Fruit fly (Drosophila melanogaster) whole organism, wandering third instar larva: Measurements from ENCODE around the gene Snm1.

Experiments used
- Abd-B ChIP-seq: fragments of >200 bp; optimal IDR thresholded peaks from 2 replicates; lab custom pipeline; 2017; ENCODE audit warnings: missing biosample characterization, missing genetic modification characterization
- CG32264 ChIP-seq: fragments of 200-800 bp; sonication (Bioruptor generic); optimal IDR thresholded peaks from 2 replicates; lab custom pipeline; 2016; ENCODE audit warnings: missing biosample characterization, missing genetic modification characterization
- CG9705 ChIP-seq: fragments of 200-800 bp; sonication (Bioruptor generic); optimal IDR thresholded peaks from 2 replicates; lab custom pipeline; 2018; ENCODE audit warnings: missing biosample characterization, mild to moderate bottlenecking, missing genetic modification characterization
- Dif ChIP-seq: fragments of 200-275, 200-300 bp; sonication (Bioruptor generic); optimal IDR thresholded peaks from 2 replicates; lab custom pipeline; 2018; ENCODE audit warnings: missing biosample characterization, missing genetic modification characterization; ENCODE audit not compliant: partially characterized antibody
- HLH106 ChIP-seq: fragments of 200-800 bp; optimal IDR thresholded peaks from 3 replicates; lab custom pipeline; 2019; ENCODE audit warnings: missing biosample characterization, mild to moderate bottlenecking, missing genetic modification characterization, moderate library complexity
- Hr78 ChIP-seq: fragments of >200 bp; optimal IDR thresholded peaks from 2 replicates; lab custom pipeline; 2017; ENCODE audit warnings: missing biosample characterization, missing genetic modification characterization
- Hr83 ChIP-seq: fragments of 200-300 bp; sonication (Bioruptor generic); optimal IDR thresholded peaks from 2 replicates; lab custom pipeline; 2016; ENCODE audit warnings: missing biosample characterization, mild to moderate bottlenecking, missing genetic modification characterization, moderate library complexity; ENCODE audit not compliant: poor library complexity, severe bottlenecking
- Mio ChIP-seq: sonication (Bioruptor generic); optimal IDR thresholded peaks from 2 replicates; lab custom pipeline; 2016; ENCODE audit warnings: missing biosample characterization, missing genetic modification characterization
- Myc ChIP-seq: fragments of >200 bp; optimal IDR thresholded peaks from 2 replicates; lab custom pipeline; 2017
- N ChIP-seq: fragments of >200 bp; optimal IDR thresholded peaks from 2 replicates; lab custom pipeline; 2018; ENCODE audit warnings: missing biosample characterization, missing external identifiers, missing genetic modification characterization
- OdsH ChIP-seq: fragments of 200-800 bp; sonication (Bioruptor generic); optimal IDR thresholded peaks from 2 replicates; lab custom pipeline; 2016; ENCODE audit warnings: missing biosample characterization, mild to moderate bottlenecking, missing genetic modification characterization
- Rel ChIP-seq, 2 experiments: fragments of 200-800 bp; sonication (Bioruptor generic) in 1 of 2; optimal IDR thresholded peaks; 2 replicates in 1 of 2; 3 replicates in 1 of 2; lab custom pipeline; 2016 to 2019; ENCODE audit warnings: mild to moderate bottlenecking in 2 of 2, missing biosample characterization in 2 of 2, missing genetic modification characterization in 2 of 2, moderate library complexity in 1 of 2
- Sp1 ChIP-seq: fragments of 200-800 bp; sonication (Bioruptor generic); optimal IDR thresholded peaks from 3 replicates; lab custom pipeline; 2019; ENCODE audit warnings: missing biosample characterization, mild to moderate bottlenecking, missing genetic modification characterization, moderate library complexity
- br ChIP-seq: fragments of 200-800 bp; sonication (Bioruptor generic); optimal IDR thresholded peaks from 2 replicates; lab custom pipeline; 2016; ENCODE audit warnings: missing biosample characterization, missing genetic modification characterization
- brk ChIP-seq: fragments of 200-800 bp; sonication (Bioruptor generic); optimal IDR thresholded peaks from 2 replicates; lab custom pipeline; 2016; ENCODE audit warnings: missing biosample characterization, mild to moderate bottlenecking, missing genetic modification characterization
- dl ChIP-seq, 2 experiments: fragments of 175-275, 200-275 bp in 1 of 2; fragments of 200-275 bp in 1 of 2; sonication (Bioruptor generic); optimal IDR thresholded peaks; lab custom pipeline; 2018; ENCODE audit warnings: mild to moderate bottlenecking in 2 of 2, missing biosample characterization in 2 of 2, missing genetic modification characterization in 2 of 2, moderate library complexity in 2 of 2; ENCODE audit not compliant: partially characterized antibody in 2 of 2, insufficient read depth in 1 of 2
- dmrt93B ChIP-seq: fragments of 200-800 bp; sonication (Bioruptor generic); optimal IDR thresholded peaks from 2 replicates; lab custom pipeline; 2018; ENCODE audit warnings: missing biosample characterization, mild to moderate bottlenecking, missing genetic modification characterization
- dsf ChIP-seq: sonication (Bioruptor generic); optimal IDR thresholded peaks from 2 replicates; lab custom pipeline; 2016; ENCODE audit warnings: missing biosample characterization, missing genetic modification characterization, borderline replicate concordance
- ey ChIP-seq: fragments of 200-800 bp; sonication (Bioruptor generic); optimal IDR thresholded peaks from 2 replicates; lab custom pipeline; 2016; ENCODE audit warnings: missing biosample characterization, missing genetic modification characterization
- foxo ChIP-seq, 2 experiments: fragments of 200-800 bp; sonication (Bioruptor generic); optimal IDR thresholded peaks; 2 replicates in 1 of 2; 3 replicates in 1 of 2; lab custom pipeline; 2016 to 2017; ENCODE audit warnings: missing biosample characterization in 2 of 2, missing genetic modification characterization in 2 of 2
- fru ChIP-seq: fragments of 200-800 bp; sonication (Bioruptor generic); optimal IDR thresholded peaks from 3 replicates; lab custom pipeline; 2016; ENCODE audit warnings: missing biosample characterization, mild to moderate bottlenecking, missing genetic modification characterization
- jim ChIP-seq: fragments of 175-275, 200-325 bp; sonication (Bioruptor generic); optimal IDR thresholded peaks from 2 replicates; lab custom pipeline; 2016; ENCODE audit warnings: missing biosample characterization, mild to moderate bottlenecking, missing genetic modification characterization
- lola ChIP-seq: fragments of >200 bp; optimal IDR thresholded peaks from 2 replicates; lab custom pipeline; 2017; ENCODE audit warnings: missing biosample characterization, missing genetic modification characterization
- pan ChIP-seq: fragments of >200 bp; optimal IDR thresholded peaks from 2 replicates; lab custom pipeline; 2017
- psq ChIP-seq: fragments of 200-800 bp; sonication (Bioruptor generic); optimal IDR thresholded peaks from 3 replicates; lab custom pipeline; 2017; ENCODE audit warnings: missing biosample characterization, mild to moderate bottlenecking, missing genetic modification characterization, moderate library complexity
- rgr ChIP-seq: fragments of 200-800 bp; sonication (Bioruptor generic); optimal IDR thresholded peaks from 3 replicates; lab custom pipeline; 2016; ENCODE audit warnings: missing biosample characterization, mild to moderate bottlenecking, missing genetic modification characterization
- sage ChIP-seq: fragments of 200-800 bp; sonication (Bioruptor generic); optimal IDR thresholded peaks from 2 replicates; lab custom pipeline; 2016; ENCODE audit warnings: missing biosample characterization, mild to moderate bottlenecking, missing genetic modification characterization
- sv ChIP-seq: fragments of 200-800 bp; sonication (Bioruptor generic); optimal IDR thresholded peaks from 3 replicates; lab custom pipeline; 2016; ENCODE audit warnings: missing biosample characterization, missing genetic modification characterization
- woc ChIP-seq: sonication (Bioruptor generic); optimal IDR thresholded peaks from 2 replicates; lab custom pipeline; 2016; ENCODE audit warnings: missing biosample characterization, mild to moderate bottlenecking, missing genetic modification characterization

The Snm1 gene

dm6 chr3R:5588573-5588972 lies 33.7 kb downstream of the Snm1 start, which contains the start of gene PolZ2:
Gene PolZ2, plus strand, starts transcription at chr3R:5588873.
- TF ChIP-seq psq (GFP tag; lab: Kevin White, UChicago) = no peak
- TF ChIP-seq, all 38 proteins: peak for 0

dm6 chr3R:5591398-5591853 lies 36.5 kb downstream of the Snm1 start, which contains the start of the genes noi and Vha26:
Gene noi, minus strand, starts transcription at chr3R:5591459.
Gene Vha26, plus strand, starts transcription at chr3R:5591763.
- TF ChIP-seq Hr78 (GFP tag; lab: Kevin White, UChicago) (peak; percentile 80), HLH106 (tag; lab: Kevin White, UChicago) (peak; percentile 60), dsf (no peak), CG9705 (GFP tag; lab: Kevin White, UChicago) (peak; percentile 35), rgr (GFP tag; lab: Kevin White, UChicago) (peak; percentile 12), N (peak; percentile 96), Rel (GFP tag; optimal IDR thresholded peaks at IDR 0.05; lab: Kevin White, UChicago) (no peak), Rel (tag; optimal IDR thresholded peaks at IDR 0.05; lab: Kevin White, UChicago) (peak; percentile 24), sv (peak; percentile 17), dmrt93B (GFP tag; lab: Kevin White, UChicago) (no peak), Abd-B (GFP tag; lab: Kevin White, UChicago) (peak; percentile 10), br (GFP tag; lab: Kevin White, UChicago) (no peak), pan (lab: Kevin White, UChicago) (no peak), foxo (GFP tag; optimal IDR thresholded peaks at IDR 0.05; lab: Kevin White, UChicago) (peak in 1 of 2 experiments; percentile 25), Sp1 (GFP tag; lab: Kevin White, UChicago) (peak; percentile 19), dl (GFP tag; optimal IDR thresholded peaks at IDR 0.05; lab: Kevin White, UChicago; ENCODE audit: insufficient read depth in 1 of 2, partially characterized antibody in 2 of 2) (no peak), fru (GFP tag; lab: Kevin White, UChicago) (no peak), lola (GFP tag; lab: Kevin White, UChicago) (no peak), CG32264 (GFP tag; lab: Kevin White, UChicago) (peak; percentile 4), Myc (no peak), psq (GFP tag; lab: Kevin White, UChicago) (peak; percentile 17), woc (GFP tag; lab: Kevin White, UChicago) (peak; percentile 61), ey (GFP tag; lab: Kevin White, UChicago) (peak; percentile 22), sage (GFP tag; lab: Kevin White, UChicago) (no peak)

dm6 chr3R:5592009-5592572 lies 37.2 kb downstream of the Snm1 start:
- no peak for TF ChIP-seq Mio (GFP tag; lab: Kevin White, UChicago)
- TF ChIP-seq Rel (GFP tag; optimal IDR thresholded peaks at IDR 0.05; lab: Kevin White, UChicago) = no peak
- TF ChIP-seq Rel (tag; optimal IDR thresholded peaks at IDR 0.05; lab: Kevin White, UChicago) = peak; percentile 44

- TF ChIP-seq N (peak; percentile 3), brk (GFP tag; lab: Kevin White, UChicago) (no peak), dl (GFP tag; optimal IDR thresholded peaks at IDR 0.05; lab: Kevin White, UChicago; ENCODE audit: insufficient read depth in 1 of 2, partially characterized antibody in 2 of 2) (no peak), Myc (peak; percentile 31), HLH106 (tag; lab: Kevin White, UChicago) (no peak)
Observed at dm6 chr3R:5594878-5595277, 40.0 kb downstream of the Snm1 start.

dm6 chr3R:5599521-5600360 lies 44.9 kb downstream of the Snm1 start:
- TF ChIP-seq woc (GFP tag; lab: Kevin White, UChicago) (peak; percentile 1), jim (GFP tag; lab: Kevin White, UChicago) (peak; percentile 55), dl (GFP tag; optimal IDR thresholded peaks at IDR 0.05; lab: Kevin White, UChicago; ENCODE audit: insufficient read depth in 1 of 2, partially characterized antibody in 2 of 2) (peak in 1 of 2 experiments; percentile 56), CG9705 (GFP tag; lab: Kevin White, UChicago) (no peak), Hr83 (GFP tag; lab: Kevin White, UChicago) (peak; percentile 27), Myc (peak; percentile 39), OdsH (GFP tag; lab: Kevin White, UChicago) (peak; percentile 16), Dif (GFP tag; lab: Kevin White, UChicago) (peak; percentile 6), dmrt93B (GFP tag; lab: Kevin White, UChicago) (no peak)
